Fruit fly (Drosophila melanogaster) whole organism, embryonic: ENCODE measurements around the gene CG43954.

Experiments used
- ATbp ChIP-seq: fragments of 200-800 bp; sonication (Bioruptor generic); optimal IDR thresholded peaks from 2 replicates; lab custom pipeline; 2017; ENCODE audit warnings: missing biosample characterization, mild to moderate bottlenecking, missing genetic modification characterization, missing genetic modification reagents
- C15 ChIP-seq: fragments of 200-800 bp; sonication (Bioruptor generic); IDR thresholded peaks from 3 replicates; pipeline ENCODE4 v1.3.6; 2022; ENCODE audit warnings: missing biosample characterization, missing genetic modification characterization
- CG10565 ChIP-seq: fragments of 200-800 bp; sonication (Bioruptor generic); optimal IDR thresholded peaks from 3 replicates; lab custom pipeline; 2016; ENCODE audit warnings: missing biosample characterization, mild to moderate bottlenecking, missing genetic modification characterization
- CG11093 ChIP-seq: fragments of 200-800 bp; sonication (Bioruptor generic); IDR thresholded peaks from 3 replicates; pipeline ENCODE4 v1.3.6; 2022; ENCODE audit warnings: missing biosample characterization, missing genetic modification characterization
- CG11695 ChIP-seq: fragments of 200-800 bp; sonication (Bioruptor generic); IDR thresholded peaks from 3 replicates; pipeline ENCODE4 v1.3.6; 2022; ENCODE audit warnings: missing biosample characterization, missing genetic modification characterization
- CG12071 ChIP-seq: fragments of 200-800 bp; sonication (Bioruptor generic); optimal IDR thresholded peaks from 3 replicates; lab custom pipeline; 2018; ENCODE audit warnings: missing biosample characterization, mild to moderate bottlenecking, missing genetic modification characterization
- CG12659 ChIP-seq: fragments of 200-800 bp; sonication (Bioruptor generic); optimal IDR thresholded peaks from 3 replicates; lab custom pipeline; 2017; ENCODE audit warnings: mild to moderate bottlenecking, missing biosample characterization, missing genetic modification reagents, missing genetic modification characterization
- CG13775 ChIP-seq: fragments of 200-800 bp; sonication (Bioruptor generic); optimal IDR thresholded peaks from 3 replicates; lab custom pipeline; 2017; ENCODE audit warnings: missing biosample characterization, mild to moderate bottlenecking, missing genetic modification characterization
- CG1529 ChIP-seq: fragments of 200-800 bp; sonication (Bioruptor generic); optimal IDR thresholded peaks from 3 replicates; lab custom pipeline; 2018; ENCODE audit warnings: missing biosample characterization, missing genetic modification characterization
- CG17568 ChIP-seq: fragments of 200-800 bp; sonication (Bioruptor generic); optimal IDR thresholded peaks from 2 replicates; lab custom pipeline; 2018; ENCODE audit warnings: missing biosample characterization, mild to moderate bottlenecking, missing genetic modification characterization, moderate library complexity
- CG3407 ChIP-seq: fragments of 200-800 bp; sonication (Bioruptor generic); optimal IDR thresholded peaks from 2 replicates; lab custom pipeline; 2018; ENCODE audit warnings: missing biosample characterization, mild to moderate bottlenecking, missing genetic modification characterization
- CG4730 ChIP-seq: fragments of 200-800 bp; sonication (Bioruptor generic); IDR thresholded peaks from 2 replicates; pipeline ENCODE4 v1.3.6; 2022; ENCODE audit warnings: missing biosample characterization, missing genetic modification characterization
- CG6765 ChIP-seq: fragments of 200-800 bp; sonication (Bioruptor generic); optimal IDR thresholded peaks from 3 replicates; lab custom pipeline; 2017; ENCODE audit warnings: missing biosample characterization, mild to moderate bottlenecking, missing genetic modification characterization
- CG6854 ChIP-seq: fragments of 200-800 bp; sonication (Bioruptor generic); optimal IDR thresholded peaks from 3 replicates; lab custom pipeline; 2017; ENCODE audit warnings: missing biosample characterization, mild to moderate bottlenecking, missing genetic modification characterization
- CG9817 ChIP-seq: fragments of 200-800 bp; sonication (Bioruptor generic); optimal IDR thresholded peaks from 2 replicates; lab custom pipeline; 2018; ENCODE audit warnings: missing biosample characterization, mild to moderate bottlenecking, missing genetic modification characterization, moderate library complexity
- CkIIα-i1 ChIP-seq: fragments of 200-800 bp; sonication (Bioruptor generic); IDR thresholded peaks from 2 replicates; pipeline ENCODE4 v1.3.6; 2022; ENCODE audit warnings: missing biosample characterization, missing genetic modification characterization
- D19B ChIP-seq: fragments of 200-800 bp; sonication (Bioruptor generic); optimal IDR thresholded peaks from 2 replicates; lab custom pipeline; 2017; ENCODE audit warnings: missing biosample characterization, mild to moderate bottlenecking, missing genetic modification characterization
- Dbx ChIP-seq: fragments of 200-800 bp; sonication (Bioruptor generic); IDR thresholded peaks from 3 replicates; pipeline ENCODE4 v1.3.6; 2022; ENCODE audit warnings: missing biosample characterization, missing genetic modification characterization
- Deaf1 ChIP-seq: fragments of 200-800 bp; optimal IDR thresholded peaks from 3 replicates; lab custom pipeline; 2019; ENCODE audit warnings: missing biosample characterization, mild to moderate bottlenecking, missing genetic modification characterization, moderate library complexity
- Dek ChIP-seq: fragments of 200-800 bp; sonication (Bioruptor generic); optimal IDR thresholded peaks from 3 replicates; lab custom pipeline; 2019; ENCODE audit warnings: missing biosample characterization, mild to moderate bottlenecking, missing genetic modification characterization, moderate library complexity
- Dfd ChIP-seq, 2 experiments: fragments of >200 bp; optimal IDR thresholded peaks; 2 replicates each; lab custom pipeline; 2017; ENCODE audit warnings: missing biosample characterization in 2 of 2, missing genetic modification characterization in 2 of 2
- Fer3 ChIP-seq: fragments of 200-800 bp; sonication (Bioruptor generic); optimal IDR thresholded peaks from 2 replicates; lab custom pipeline; 2018; ENCODE audit warnings: missing biosample characterization, mild to moderate bottlenecking, missing genetic modification characterization, moderate library complexity
- HLHmδ ChIP-seq: fragments of 200-800 bp; sonication (Bioruptor generic); optimal IDR thresholded peaks from 2 replicates; lab custom pipeline; 2018; ENCODE audit warnings: missing biosample characterization, mild to moderate bottlenecking, missing genetic modification characterization, moderate library complexity
- Hand ChIP-seq: fragments of 200-800 bp; sonication (Bioruptor generic); optimal IDR thresholded peaks from 2 replicates; lab custom pipeline; 2017; ENCODE audit warnings: mild to moderate bottlenecking, missing biosample characterization, missing genetic modification reagents, missing genetic modification characterization
- Hr78 ChIP-seq, 2 experiments: fragments of 200-800 bp in 1 of 2; fragments of >200 bp in 1 of 2; sonication (Bioruptor generic) in 1 of 2; optimal IDR thresholded peaks; 2 replicates each; lab custom pipeline; 2017 to 2019; ENCODE audit warnings: missing biosample characterization in 2 of 2, missing genetic modification characterization in 2 of 2, mild to moderate bottlenecking in 1 of 2, moderate library complexity in 1 of 2
- Jarid2 ChIP-seq: fragments of 200-800 bp; sonication (Bioruptor generic); optimal IDR thresholded peaks from 3 replicates; lab custom pipeline; 2017; ENCODE audit warnings: mild to moderate bottlenecking, missing biosample characterization, missing genetic modification reagents, missing genetic modification characterization
- Max ChIP-seq: fragments of 200-800 bp; sonication (Bioruptor generic); optimal IDR thresholded peaks from 2 replicates; lab custom pipeline; 2016; ENCODE audit warnings: missing biosample characterization, mild to moderate bottlenecking, missing genetic modification characterization
- Meics ChIP-seq: fragments of 200-800 bp; sonication (Bioruptor generic); optimal IDR thresholded peaks from 2 replicates; lab custom pipeline; 2017; ENCODE audit warnings: missing biosample characterization, mild to moderate bottlenecking, missing genetic modification characterization
- Myb ChIP-seq: fragments of 200-800 bp; sonication (Bioruptor generic); optimal IDR thresholded peaks from 2 replicates; lab custom pipeline; 2016; ENCODE audit warnings: missing biosample characterization, missing genetic modification characterization
- Nf-YB ChIP-seq: fragments of 200-800 bp; sonication (Bioruptor generic); optimal IDR thresholded peaks from 3 replicates; lab custom pipeline; 2019; ENCODE audit warnings: missing biosample characterization, mild to moderate bottlenecking, missing genetic modification characterization, moderate library complexity
- NfI ChIP-seq: fragments of 200-800 bp; sonication (Bioruptor generic); optimal IDR thresholded peaks from 3 replicates; lab custom pipeline; 2018; ENCODE audit warnings: missing biosample characterization, mild to moderate bottlenecking, missing genetic modification characterization, moderate library complexity
- Ptx1 ChIP-seq: fragments of 200-800 bp; sonication (Bioruptor generic); IDR thresholded peaks from 2 replicates; pipeline ENCODE4 v1.3.6; 2022; ENCODE audit warnings: missing biosample characterization, missing genetic modification characterization
- Six4 ChIP-seq: fragments of 200-800 bp; sonication (Bioruptor generic); optimal IDR thresholded peaks from 2 replicates; lab custom pipeline; 2016; ENCODE audit warnings: missing biosample characterization, missing genetic modification characterization
- Xrp1 ChIP-seq: fragments of 200-800 bp; sonication (Bioruptor generic); IDR thresholded peaks from 2 replicates; pipeline ENCODE4 v1.3.6; 2022; ENCODE audit warnings: missing biosample characterization, missing genetic modification characterization
- YL-1 ChIP-seq: fragments of 200-800 bp; sonication (Bioruptor generic); optimal IDR thresholded peaks from 3 replicates; lab custom pipeline; 2017; ENCODE audit warnings: missing biosample characterization, mild to moderate bottlenecking, missing genetic modification characterization
- al ChIP-seq: fragments of 200-800 bp; sonication (Bioruptor generic); IDR thresholded peaks from 2 replicates; pipeline ENCODE4 v1.3.6; 2022; ENCODE audit warnings: missing biosample characterization, missing genetic modification characterization
- bigmax ChIP-seq: fragments of 200-800 bp; sonication (Bioruptor generic); optimal IDR thresholded peaks from 2 replicates; lab custom pipeline; 2018; ENCODE audit warnings: missing biosample characterization, mild to moderate bottlenecking, missing genetic modification characterization
- chif ChIP-seq, 2 experiments: fragments of 200-800 bp; sonication (Bioruptor generic); optimal IDR thresholded peaks; 3 replicates each; lab custom pipeline; 2016; ENCODE audit warnings: missing biosample characterization in 2 of 2, missing genetic modification characterization in 2 of 2
- crc ChIP-seq: fragments of 200-800 bp; sonication (Bioruptor generic); optimal IDR thresholded peaks from 2 replicates; lab custom pipeline; 2016; ENCODE audit warnings: missing biosample characterization, missing genetic modification characterization
- dimm ChIP-seq: fragments of 200-800 bp; sonication (Bioruptor generic); IDR thresholded peaks from 2 replicates; pipeline ENCODE4 v1.3.6; 2022; ENCODE audit warnings: missing biosample characterization, missing genetic modification characterization
- ems ChIP-seq: fragments of 200-800 bp; sonication (Bioruptor generic); optimal IDR thresholded peaks from 3 replicates; lab custom pipeline; 2016; ENCODE audit warnings: missing biosample characterization, missing genetic modification characterization
- eyg ChIP-seq: fragments of 200-800 bp; sonication (Bioruptor generic); optimal IDR thresholded peaks from 3 replicates; lab custom pipeline; 2016; ENCODE audit warnings: missing biosample characterization, missing genetic modification characterization
- gcm2 ChIP-seq: fragments of 200-800 bp; sonication (Bioruptor generic); optimal IDR thresholded peaks from 2 replicates; lab custom pipeline; 2016; ENCODE audit warnings: missing biosample characterization, missing genetic modification characterization
- gem ChIP-seq: fragments of 200-800 bp; sonication (Bioruptor generic); optimal IDR thresholded peaks from 2 replicates; lab custom pipeline; 2019; ENCODE audit warnings: missing biosample characterization, mild to moderate bottlenecking, missing genetic modification characterization, moderate library complexity
- gro ChIP-seq: fragments of 200-800 bp; sonication (Bioruptor generic); optimal IDR thresholded peaks from 2 replicates; lab custom pipeline; 2016; ENCODE audit warnings: missing biosample characterization, missing genetic modification characterization
- gsb-n ChIP-seq: fragments of 200-800 bp; sonication (Bioruptor generic); optimal IDR thresholded peaks from 3 replicates; lab custom pipeline; 2018; ENCODE audit warnings: missing biosample characterization, mild to moderate bottlenecking, missing genetic modification characterization
- kni ChIP-seq: fragments of 200-800 bp; sonication (Bioruptor generic); optimal IDR thresholded peaks from 3 replicates; lab custom pipeline; 2017; ENCODE audit warnings: mild to moderate bottlenecking, missing biosample characterization, missing genetic modification reagents, missing genetic modification characterization
- pnt ChIP-seq: fragments of 200-800 bp; sonication (Bioruptor generic); optimal IDR thresholded peaks from 3 replicates; lab custom pipeline; 2016; ENCODE audit warnings: missing biosample characterization, missing genetic modification characterization
- pzg ChIP-seq: fragments of 200-800 bp; sonication (Bioruptor generic); optimal IDR thresholded peaks from 3 replicates; lab custom pipeline; 2018; ENCODE audit warnings: missing biosample characterization, mild to moderate bottlenecking, missing genetic modification characterization, moderate library complexity
- run ChIP-seq: fragments of 200-800 bp; sonication (Bioruptor generic); optimal IDR thresholded peaks from 3 replicates; lab custom pipeline; 2018; ENCODE audit warnings: missing biosample characterization, mild to moderate bottlenecking, missing genetic modification characterization
- sisA ChIP-seq: fragments of 200-800 bp; sonication (Bioruptor generic); IDR thresholded peaks from 2 replicates; pipeline ENCODE4 v1.3.6; 2022; ENCODE audit warnings: missing biosample characterization, missing genetic modification characterization

CG43954 gene

DNA sequence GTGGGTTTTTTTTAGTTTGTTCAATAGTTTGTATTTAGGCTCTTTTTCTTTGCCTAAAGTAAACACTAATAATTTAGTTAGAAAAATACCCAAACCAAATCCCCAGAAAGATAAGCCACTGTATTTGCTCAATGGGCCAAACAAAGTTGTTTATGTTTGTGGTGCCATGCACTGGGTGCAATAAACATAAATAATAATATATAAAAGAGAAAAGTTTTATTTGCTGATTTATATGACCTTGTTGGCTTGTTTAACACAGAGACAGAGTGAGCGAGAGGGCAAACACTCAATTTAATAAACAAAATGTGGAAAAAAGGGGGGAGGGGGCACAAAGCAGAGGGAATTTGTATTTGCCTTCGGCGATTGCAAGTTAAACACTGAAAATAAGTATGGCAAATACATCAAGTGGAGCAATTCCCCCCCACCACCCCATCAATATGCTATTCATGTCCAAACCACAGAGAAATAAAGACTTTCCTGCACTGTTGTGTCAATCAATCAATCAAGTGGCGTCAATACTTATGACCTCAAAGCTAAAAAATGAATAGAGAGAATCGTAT lies 70.9 kb downstream of the CG43954 start (continued):
- no peak for TF ChIP-seq crc
- TF ChIP-seq dimm (GFP tag; lab: Robert Waterston, UW), result no peak
- TF ChIP-seq pnt (GFP tag; lab: Kevin White, UChicago), result no peak
- no peak for TF ChIP-seq CG9817
- TF ChIP-seq gro, result no peak
- TF ChIP-seq CG13775, result no peak
- TF ChIP-seq kni (GFP tag; lab: Kevin White, UChicago), result no peak
- TF ChIP-seq Dek (tag; lab: Kevin White, UChicago), result no peak
- no peak for TF ChIP-seq CG6854 (GFP tag; lab: Kevin White, UChicago)
- TF ChIP-seq eyg (GFP tag; lab: Kevin White, UChicago), result no peak
- no peak for TF ChIP-seq chif (GFP tag; optimal IDR thresholded peaks at IDR 0.05; lab: Kevin White, UChicago)
- TF ChIP-seq Fer3 (tag; lab: Kevin White, UChicago), result peak; percentile 7
- TF ChIP-seq D19B (GFP tag; lab: Kevin White, UChicago), result no peak
- no peak for TF ChIP-seq Myb (GFP tag; lab: Kevin White, UChicago)
- TF ChIP-seq gcm2 (GFP tag; lab: Kevin White, UChicago), result no peak
- no peak for TF ChIP-seq NfI (GFP tag; lab: Kevin White, UChicago)
- no peak for TF ChIP-seq Jarid2 (GFP tag; lab: Kevin White, UChicago)
- TF ChIP-seq Deaf1, result no peak
- TF ChIP-seq pzg (GFP tag; lab: Kevin White, UChicago), result no peak
- TF ChIP-seq Ptx1 (GFP tag; lab: Robert Waterston, UW), result no peak
- no peak for TF ChIP-seq Meics (GFP tag; lab: Kevin White, UChicago)
- TF ChIP-seq Hr78 (GFP tag; optimal IDR thresholded peaks at IDR 0.05; lab: Kevin White, UChicago), result peak in 1 of 2 experiments; percentile 45
- TF ChIP-seq ems (GFP tag; lab: Kevin White, UChicago), result no peak
- TF ChIP-seq HLHmδ (GFP tag; lab: Kevin White, UChicago), result no peak
- TF ChIP-seq CG4730 (GFP tag; lab: Robert Waterston, UW), result no peak
- no peak for TF ChIP-seq sisA (GFP tag; lab: Robert Waterston, UW)
- no peak for TF ChIP-seq CG12659 (GFP tag; lab: Kevin White, UChicago)
- TF ChIP-seq Hand (GFP tag; lab: Kevin White, UChicago), result no peak
- peak; percentile 16 for TF ChIP-seq Max (GFP tag; lab: Kevin White, UChicago)
- peak; percentile 67 for TF ChIP-seq gem (tag; lab: Kevin White, UChicago)
- TF ChIP-seq bigmax, result no peak
- TF ChIP-seq CG12071 (GFP tag; lab: Kevin White, UChicago), result no peak
- TF ChIP-seq run (tag; lab: Kevin White, UChicago), result no peak
- peak; percentile 77 for TF ChIP-seq gsb-n (tag; lab: Kevin White, UChicago)
- TF ChIP-seq Dbx, result no peak
- TF ChIP-seq Dfd (GFP tag; optimal IDR thresholded peaks at IDR 0.05; lab: Kevin White, UChicago), result no peak
- no peak for TF ChIP-seq C15
- no peak for TF ChIP-seq CG11093 (GFP tag; lab: Robert Waterston, UW)
- TF ChIP-seq Xrp1 (GFP tag; lab: Robert Waterston, UW), result peak; percentile 73
- no peak for TF ChIP-seq CG10565 (GFP tag; lab: Kevin White, UChicago)
- TF ChIP-seq Nf-YB (GFP tag; lab: Kevin White, UChicago), result peak; percentile 36
- TF ChIP-seq CG3407, result peak; percentile 72
- TF ChIP-seq CG11695 (GFP tag; lab: Robert Waterston, UW), result no peak
- TF ChIP-seq ATbp (GFP tag; lab: Kevin White, UChicago), result peak; percentile 82
- no peak for TF ChIP-seq Six4 (GFP tag; lab: Kevin White, UChicago)
- TF ChIP-seq CkIIα-i1 (GFP tag; lab: Robert Waterston, UW), result no peak
- TF ChIP-seq YL-1 (GFP tag; lab: Kevin White, UChicago), result no peak
- no peak for TF ChIP-seq CG6765 (GFP tag; lab: Kevin White, UChicago)
- TF ChIP-seq CG1529 (GFP tag; lab: Kevin White, UChicago), result peak; percentile 46
- peak; percentile 58 for TF ChIP-seq CG17568 (GFP tag; lab: Kevin White, UChicago)
- TF ChIP-seq al, result no peak
